Fruit fly (Drosophila melanogaster) whole organism, embryonic: ENCODE data around the gene CG11267.

Source experiments
- CG11695 ChIP-seq: fragments of 200-800 bp; sonication (Bioruptor generic); IDR thresholded peaks from 3 replicates; pipeline ENCODE4 v1.3.6; 2022; ENCODE audit warnings: missing biosample characterization, missing genetic modification characterization
- CG12071 ChIP-seq: fragments of 200-800 bp; sonication (Bioruptor generic); optimal IDR thresholded peaks from 3 replicates; lab custom pipeline; 2018; ENCODE audit warnings: missing biosample characterization, mild to moderate bottlenecking, missing genetic modification characterization
- CG12744 ChIP-seq: fragments of 200-800 bp; sonication (Bioruptor generic); optimal IDR thresholded peaks from 2 replicates; lab custom pipeline; 2016; ENCODE audit warnings: missing biosample characterization, missing genetic modification characterization
- CG12769 ChIP-seq: fragments of 200-800 bp; sonication (Bioruptor generic); optimal IDR thresholded peaks from 2 replicates; lab custom pipeline; 2019; ENCODE audit warnings: missing biosample characterization, mild to moderate bottlenecking, missing genetic modification characterization, moderate library complexity
- CG13296 ChIP-seq: fragments of 200-800 bp; sonication (Bioruptor generic); optimal IDR thresholded peaks from 3 replicates; lab custom pipeline; 2018; ENCODE audit warnings: missing biosample characterization, mild to moderate bottlenecking, missing genetic modification characterization
- CG13424 ChIP-seq: fragments of 200-800 bp; sonication (Bioruptor generic); optimal IDR thresholded peaks from 2 replicates; lab custom pipeline; 2019; ENCODE audit warnings: missing biosample characterization, mild to moderate bottlenecking, missing genetic modification characterization, moderate library complexity
- CG14050 ChIP-seq: fragments of 200-800 bp; sonication (Bioruptor generic); IDR thresholded peaks from 3 replicates; pipeline ENCODE4 v1.3.6; 2022; ENCODE audit warnings: missing biosample characterization, missing genetic modification characterization
- CG15479 ChIP-seq: fragments of 200-800 bp; sonication (Bioruptor generic); optimal IDR thresholded peaks from 3 replicates; lab custom pipeline; 2019; ENCODE audit warnings: missing biosample characterization, mild to moderate bottlenecking, missing genetic modification characterization, moderate library complexity
- CG18599 ChIP-seq: fragments of 200-800 bp; sonication (Bioruptor generic); optimal IDR thresholded peaks from 3 replicates; lab custom pipeline; 2017; ENCODE audit warnings: missing biosample characterization, missing genetic modification characterization, mild to moderate bottlenecking, moderate library complexity, missing genetic modification reagents
- CG30403 ChIP-seq: fragments of 200-800 bp; sonication (Bioruptor generic); optimal IDR thresholded peaks from 3 replicates; lab custom pipeline; 2016; ENCODE audit warnings: missing biosample characterization, missing genetic modification characterization
- CG31224 ChIP-seq: fragments of 200-800 bp; sonication (Bioruptor generic); IDR thresholded peaks from 2 replicates; pipeline ENCODE4 v1.3.6; 2022; ENCODE audit warnings: missing biosample characterization, missing genetic modification characterization
- CG33213 ChIP-seq: fragments of 200-800 bp; sonication (Bioruptor generic); optimal IDR thresholded peaks from 3 replicates; lab custom pipeline; 2016; ENCODE audit warnings: missing biosample characterization, missing genetic modification characterization
- CG34422 ChIP-seq: fragments of 200-800 bp; sonication (Bioruptor generic); IDR thresholded peaks from 3 replicates; pipeline ENCODE4 v1.3.6; 2022; ENCODE audit warnings: missing biosample characterization, missing genetic modification characterization
- CG3995 ChIP-seq: fragments of 200-800 bp; sonication (Bioruptor generic); optimal IDR thresholded peaks from 3 replicates; lab custom pipeline; 2016; ENCODE audit warnings: missing biosample characterization, missing genetic modification characterization
- CG4404 ChIP-seq: fragments of 200-800 bp; sonication (Bioruptor generic); IDR thresholded peaks from 2 replicates; pipeline ENCODE4 v1.3.6; 2022; ENCODE audit warnings: missing biosample characterization, missing genetic modification characterization
- CG5180 ChIP-seq: fragments of 200-800 bp; sonication (Bioruptor generic); optimal IDR thresholded peaks from 3 replicates; lab custom pipeline; 2017; ENCODE audit warnings: missing biosample characterization, missing genetic modification characterization, mild to moderate bottlenecking, moderate library complexity, missing genetic modification reagents
- CG7556 ChIP-seq: fragments of 200-800 bp; sonication (Bioruptor generic); optimal IDR thresholded peaks from 2 replicates; lab custom pipeline; 2017; ENCODE audit warnings: missing biosample characterization, mild to moderate bottlenecking, missing genetic modification characterization
- CG7839 ChIP-seq: fragments of 200-800 bp; sonication (Bioruptor generic); optimal IDR thresholded peaks from 3 replicates; lab custom pipeline; 2018; ENCODE audit warnings: missing biosample characterization, mild to moderate bottlenecking, missing genetic modification characterization, moderate library complexity
- CG7928 ChIP-seq: fragments of 200-800 bp; sonication (Bioruptor generic); optimal IDR thresholded peaks from 2 replicates; lab custom pipeline; 2017; ENCODE audit warnings: missing biosample characterization, mild to moderate bottlenecking, missing genetic modification characterization
- CG8765 ChIP-seq: fragments of 200-800 bp; sonication (Bioruptor generic); IDR thresholded peaks from 2 replicates; pipeline ENCODE4 v1.3.6; 2022; ENCODE audit warnings: missing biosample characterization, missing genetic modification characterization
- CG9437 ChIP-seq: fragments of 200-800 bp; sonication (Bioruptor generic); optimal IDR thresholded peaks from 2 replicates; lab custom pipeline; 2018; ENCODE audit warnings: missing biosample characterization, mild to moderate bottlenecking, missing genetic modification characterization
- CHES-1-like ChIP-seq: fragments of 200-800 bp; sonication (Bioruptor generic); optimal IDR thresholded peaks from 2 replicates; lab custom pipeline; 2016; ENCODE audit warnings: missing biosample characterization, missing genetic modification characterization
- CTCF ChIP-seq: fragments of 200-800 bp; sonication (Bioruptor generic); optimal IDR thresholded peaks from 2 replicates; lab custom pipeline; 2017; ENCODE audit warnings: missing biosample characterization, mild to moderate bottlenecking, missing genetic modification characterization, moderate library complexity
- Dbx ChIP-seq: fragments of 200-800 bp; sonication (Bioruptor generic); IDR thresholded peaks from 3 replicates; pipeline ENCODE4 v1.3.6; 2022; ENCODE audit warnings: missing biosample characterization, missing genetic modification characterization
- E2f1 ChIP-seq: fragments of 200-800 bp; sonication (Bioruptor generic); IDR thresholded peaks from 2 replicates; pipeline ENCODE4 v1.3.6; 2022; ENCODE audit warnings: missing biosample characterization, missing genetic modification characterization
- ERR ChIP-seq: fragments of 200-800 bp; sonication (Bioruptor generic); optimal IDR thresholded peaks from 2 replicates; lab custom pipeline; 2016; ENCODE audit warnings: missing biosample characterization, missing genetic modification characterization
- Fer3 ChIP-seq: fragments of 200-800 bp; sonication (Bioruptor generic); optimal IDR thresholded peaks from 2 replicates; lab custom pipeline; 2018; ENCODE audit warnings: missing biosample characterization, mild to moderate bottlenecking, missing genetic modification characterization, moderate library complexity
- HLH4C ChIP-seq: fragments of 200-800 bp; sonication (Bioruptor generic); IDR thresholded peaks from 3 replicates; pipeline ENCODE4 v1.3.6; 2022; ENCODE audit warnings: missing biosample characterization, missing genetic modification characterization; ENCODE audit not compliant: partially characterized antibody
- Hmr ChIP-seq: fragments of 200-800 bp; sonication (Bioruptor generic); optimal IDR thresholded peaks from 3 replicates; lab custom pipeline; 2017; ENCODE audit warnings: mild to moderate bottlenecking, missing biosample characterization, missing genetic modification reagents, missing genetic modification characterization
- Hmx ChIP-seq: fragments of 200-800 bp; sonication (Bioruptor generic); optimal IDR thresholded peaks from 2 replicates; lab custom pipeline; 2016; ENCODE audit warnings: missing biosample characterization, missing genetic modification characterization
- Med ChIP-seq: fragments of 200-800 bp; sonication (Bioruptor generic); peaks from one replicate; lab custom pipeline; 2016; ENCODE audit warnings: missing biosample characterization, missing genetic modification characterization, mild to moderate bottlenecking, inconsistent platforms, moderate library complexity
- Mes4 ChIP-seq: fragments of 200-800 bp; sonication (Bioruptor generic); optimal IDR thresholded peaks from 2 replicates; lab custom pipeline; 2016; ENCODE audit warnings: missing biosample characterization, missing genetic modification characterization
- PHDP ChIP-seq: fragments of 200-800 bp; sonication (Bioruptor generic); optimal IDR thresholded peaks from 3 replicates; lab custom pipeline; 2018; ENCODE audit warnings: missing biosample characterization, mild to moderate bottlenecking, missing genetic modification characterization, moderate library complexity
- Spps ChIP-seq: fragments of 200-800 bp; sonication (Bioruptor generic); optimal IDR thresholded peaks from 2 replicates; lab custom pipeline; 2018; ENCODE audit warnings: missing biosample characterization, mild to moderate bottlenecking, missing genetic modification characterization
- Tbp ChIP-seq: fragments of >200 bp; optimal IDR thresholded peaks from 2 replicates; lab custom pipeline; 2018; ENCODE audit warnings: missing biosample characterization, missing genetic modification characterization
- bab2 ChIP-seq: fragments of 200-800 bp; sonication (Bioruptor generic); optimal IDR thresholded peaks from 2 replicates; lab custom pipeline; 2016; ENCODE audit warnings: missing biosample characterization, missing genetic modification characterization
- crp ChIP-seq, 2 experiments: fragments of 200-800 bp; sonication (Bioruptor generic); optimal IDR thresholded peaks; 2 replicates in 1 of 2; 3 replicates in 1 of 2; lab custom pipeline; 2017; ENCODE audit warnings: missing biosample characterization in 2 of 2, missing genetic modification characterization in 2 of 2, mild to moderate bottlenecking in 1 of 2, moderate library complexity in 1 of 2
- dysf ChIP-seq: fragments of 200-800 bp; sonication (Bioruptor generic); IDR thresholded peaks from 3 replicates; pipeline ENCODE4 v1.3.6; 2022; ENCODE audit warnings: missing biosample characterization, missing genetic modification characterization
- gem ChIP-seq: fragments of 200-800 bp; sonication (Bioruptor generic); optimal IDR thresholded peaks from 2 replicates; lab custom pipeline; 2019; ENCODE audit warnings: missing biosample characterization, mild to moderate bottlenecking, missing genetic modification characterization, moderate library complexity
- grn ChIP-seq: fragments of 200-800 bp; sonication (Bioruptor generic); optimal IDR thresholded peaks from 3 replicates; lab custom pipeline; 2017; ENCODE audit warnings: missing biosample characterization, missing genetic modification characterization
- ind ChIP-seq: fragments of 200-800 bp; sonication (Bioruptor generic); optimal IDR thresholded peaks from 3 replicates; lab custom pipeline; 2016; ENCODE audit warnings: missing biosample characterization, missing genetic modification characterization
- lab ChIP-seq: fragments of 200-800 bp; sonication (Bioruptor generic); optimal IDR thresholded peaks from 3 replicates; lab custom pipeline; 2017; ENCODE audit warnings: missing biosample characterization, missing genetic modification characterization, mild to moderate bottlenecking, moderate library complexity, missing genetic modification reagents
- lmd ChIP-seq: fragments of 200-800 bp; sonication (Bioruptor generic); IDR thresholded peaks from 2 replicates; pipeline ENCODE4 v1.3.6; 2022; ENCODE audit warnings: missing biosample characterization, missing genetic modification characterization
- nerfin-1 ChIP-seq: fragments of 200-800 bp; sonication (Bioruptor generic); optimal IDR thresholded peaks from 3 replicates; lab custom pipeline; 2019; ENCODE audit warnings: missing biosample characterization, mild to moderate bottlenecking, missing genetic modification characterization, moderate library complexity
- org-1 ChIP-seq: fragments of 200-800 bp; sonication (Bioruptor generic); optimal IDR thresholded peaks from 2 replicates; lab custom pipeline; 2017; ENCODE audit warnings: missing biosample characterization, missing genetic modification characterization
- pnt ChIP-seq: fragments of 200-800 bp; sonication (Bioruptor generic); optimal IDR thresholded peaks from 3 replicates; lab custom pipeline; 2016; ENCODE audit warnings: missing biosample characterization, missing genetic modification characterization
- sd ChIP-seq: fragments of 200-800 bp; sonication (Bioruptor generic); optimal IDR thresholded peaks from 3 replicates; lab custom pipeline; 2018; ENCODE audit warnings: missing biosample characterization, mild to moderate bottlenecking, missing genetic modification characterization, moderate library complexity
- seq ChIP-seq: fragments of 200-800 bp; sonication (Bioruptor generic); IDR thresholded peaks from 2 replicates; pipeline ENCODE4 v1.3.6; 2022; ENCODE audit warnings: missing biosample characterization, missing genetic modification characterization
- tna ChIP-seq: fragments of 200-800 bp; sonication (Bioruptor generic); IDR thresholded peaks from 2 replicates; pipeline ENCODE4 v1.3.6; 2022; ENCODE audit warnings: missing biosample characterization, missing genetic modification characterization; ENCODE audit not compliant: partially characterized antibody
- toy ChIP-seq: fragments of 200-800 bp; sonication (Bioruptor generic); IDR thresholded peaks from 2 replicates; pipeline ENCODE4 v1.3.6; 2022; ENCODE audit warnings: missing biosample characterization, missing genetic modification characterization
- unpg ChIP-seq: fragments of 200-800 bp; sonication (Bioruptor generic); optimal IDR thresholded peaks from 3 replicates; lab custom pipeline; 2018; ENCODE audit warnings: missing biosample characterization, mild to moderate bottlenecking, missing genetic modification characterization, moderate library complexity

Gene CG11267

DNA sequence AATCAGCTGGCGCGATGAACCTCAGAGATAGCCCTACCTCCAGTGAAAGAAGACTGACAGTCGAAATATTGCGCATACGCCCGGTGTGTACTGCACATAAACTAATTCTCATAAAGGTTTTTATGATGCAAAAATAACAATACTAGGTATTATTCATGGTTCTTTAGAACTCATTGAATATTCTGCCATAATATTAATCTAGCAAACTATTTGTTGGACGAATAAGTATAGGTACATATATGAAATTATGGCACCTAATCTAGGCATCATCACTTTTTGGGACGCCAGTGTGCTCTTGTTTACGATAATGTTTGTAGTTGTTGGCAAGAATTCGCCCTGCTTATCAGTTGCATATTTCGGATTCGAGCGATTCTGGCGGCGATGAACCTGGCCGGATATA lies 5.9 kb downstream of the CG11267 start:
- no peak for TF ChIP-seq CG3995 (GFP tag; lab: Kevin White, UChicago)
- TF ChIP-seq CG13424 (tag; lab: Kevin White, UChicago) = peak; percentile 11
- peak; percentile 7 for TF ChIP-seq PHDP (tag; lab: Kevin White, UChicago)
- TF ChIP-seq crp (GFP tag; optimal IDR thresholded peaks at IDR 0.05; lab: Kevin White, UChicago) = peak in 1 of 2 experiments; percentile 19
- TF ChIP-seq sd (tag; lab: Kevin White, UChicago) = peak; percentile 97
- no peak for TF ChIP-seq pnt
- peak; percentile 3 for TF ChIP-seq CG7556 (GFP tag; lab: Kevin White, UChicago)
- TF ChIP-seq CG15479 (GFP tag; lab: Kevin White, UChicago) = no peak
- peak; percentile 44 for TF ChIP-seq CG13296 (GFP tag; lab: Kevin White, UChicago)
- TF ChIP-seq Spps (tag; lab: Kevin White, UChicago) = no peak
- peak; percentile 3 for TF ChIP-seq CG12071
- TF ChIP-seq Med (GFP tag; lab: Kevin White, UChicago) = peak; percentile 81
- no peak for TF ChIP-seq CG14050 (GFP tag; lab: Robert Waterston, UW)
- TF ChIP-seq CG11695 (GFP tag; lab: Robert Waterston, UW) = peak; percentile 61; the same call in 1 of the 3 replicates
- no peak for TF ChIP-seq HLH4C (GFP tag; lab: Robert Waterston, UW)
- TF ChIP-seq org-1 = peak; percentile 4
- TF ChIP-seq CG8765 (GFP tag; lab: Robert Waterston, UW) = no peak
- no peak for TF ChIP-seq toy
- no peak for TF ChIP-seq CTCF (GFP tag; lab: Kevin White, UChicago)
- TF ChIP-seq unpg (GFP tag; lab: Kevin White, UChicago) = peak; percentile 23
- TF ChIP-seq bab2 (GFP tag; lab: Kevin White, UChicago) = no peak
- no peak for TF ChIP-seq CG31224 (GFP tag; lab: Robert Waterston, UW)
- peak; percentile 20 for TF ChIP-seq CG12769 (tag; lab: Kevin White, UChicago)
- TF ChIP-seq grn = peak; percentile 40
- TF ChIP-seq CG18599 (GFP tag; lab: Kevin White, UChicago) = peak; percentile 46
- peak; percentile 30 for TF ChIP-seq lab (GFP tag; lab: Kevin White, UChicago)
- TF ChIP-seq CG33213 (GFP tag; lab: Kevin White, UChicago) = no peak
- peak; percentile 37 for TF ChIP-seq CG7839 (tag; lab: Kevin White, UChicago)
- TF ChIP-seq lmd (GFP tag; lab: Robert Waterston, UW) = peak; percentile 22; the same call in 1 of the 2 replicates
- TF ChIP-seq nerfin-1 (tag; lab: Kevin White, UChicago) = no peak
- TF ChIP-seq Dbx (GFP tag; lab: Robert Waterston, UW) = peak; percentile 22; the same call in 1 of the 3 replicates
- TF ChIP-seq CG7928 = no peak
- no peak for TF ChIP-seq CG12744 (GFP tag; lab: Kevin White, UChicago)
- TF ChIP-seq CG9437 (GFP tag; lab: Kevin White, UChicago) = no peak
- peak; percentile 7 for TF ChIP-seq CHES-1-like (GFP tag; lab: Kevin White, UChicago)
- no peak for TF ChIP-seq ERR
- no peak for TF ChIP-seq Hmx (GFP tag; lab: Kevin White, UChicago)
- peak; percentile 56; the same call in 1 of the 3 replicates for TF ChIP-seq CG34422 (GFP tag; lab: Robert Waterston, UW)
- TF ChIP-seq Tbp = no peak
- TF ChIP-seq CG5180 (GFP tag; lab: Kevin White, UChicago) = peak; percentile 14
- TF ChIP-seq E2f1 (GFP tag; lab: Robert Waterston, UW) = peak; percentile 35; the same call in 1 of the 2 replicates
- peak; percentile 34 for TF ChIP-seq gem (tag; lab: Kevin White, UChicago)
- TF ChIP-seq tna (GFP tag; lab: Robert Waterston, UW) = no peak
- peak; percentile 20 for TF ChIP-seq CG30403 (GFP tag; lab: Kevin White, UChicago)
- TF ChIP-seq seq = peak; percentile 20; the same call in 1 of the 2 replicates
- no peak for TF ChIP-seq CG4404 (GFP tag; lab: Robert Waterston, UW)
- TF ChIP-seq Fer3 (tag; lab: Kevin White, UChicago) = peak; percentile 19
- peak; percentile 8 for TF ChIP-seq ind (GFP tag; lab: Kevin White, UChicago)
- 0 out of 3 replicates have a peak, but pooled peaks have one; percentile 31 for TF ChIP-seq dysf (GFP tag; lab: Robert Waterston, UW)
- TF ChIP-seq Hmr (GFP tag; lab: Kevin White, UChicago) = peak; percentile 37
- no peak for TF ChIP-seq Mes4 (GFP tag; lab: Kevin White, UChicago)
